Fruit fly (Drosophila melanogaster): ENCODE results near the gene CG17032.

Gene CG17032

dm6 chr3L:15958612-15959315 is at the start of gene CG17032:
Gene CG17032, plus strand, starts transcription at chr3L:15958843.
- no peak for TF ChIP-seq dsf (GFP tag; optimal IDR thresholded peaks at IDR 0.05; ENCODE audit: borderline replicate concordance)
- TF ChIP-seq Vsx2 (GFP tag; optimal IDR thresholded peaks at IDR 0.05; ENCODE audit: partially characterized antibody): no peak
- TF ChIP-seq Hr78 (GFP tag; optimal IDR thresholded peaks at IDR 0.05): no peak
- TF ChIP-seq Rel (GFP tag; optimal IDR thresholded peaks at IDR 0.05): no peak
- TF ChIP-seq Rel (tag; optimal IDR thresholded peaks at IDR 0.05): peak; percentile 92
- no peak for TF ChIP-seq Jra (GFP tag; optimal IDR thresholded peaks at IDR 0.05)
- peak; percentile 22 for TF ChIP-seq psq (GFP tag; optimal IDR thresholded peaks at IDR 0.05)

- TF ChIP-seq Hr83 (GFP tag; optimal IDR thresholded peaks at IDR 0.05; ENCODE audit: poor library complexity, severe bottlenecking): no peak
- peak; percentile 20 for TF ChIP-seq fru (GFP tag; optimal IDR thresholded peaks at IDR 0.05)
- peak in 1 of 2 experiments; percentile 32 for TF ChIP-seq foxo (GFP tag; optimal IDR thresholded peaks at IDR 0.05)
- no peak for TF ChIP-seq h (GFP tag; optimal IDR thresholded peaks at IDR 0.05)
- TF ChIP-seq Sp1 (GFP tag; optimal IDR thresholded peaks at IDR 0.05): peak; percentile 26
These were observed 37.5 kb upstream of the CG17032 start for dm6 chr3L:15921043-15921621.

- TF ChIP-seq rgr (GFP tag; optimal IDR thresholded peaks at IDR 0.05) (peak; percentile 10), OdsH (GFP tag; optimal IDR thresholded peaks at IDR 0.05) (no peak), woc (GFP tag; optimal IDR thresholded peaks at IDR 0.05) (no peak), Sp1 (GFP tag; optimal IDR thresholded peaks at IDR 0.05) (peak; percentile 13), sv (GFP tag; optimal IDR thresholded peaks at IDR 0.05) (no peak), Rel (GFP tag; optimal IDR thresholded peaks at IDR 0.05) (no peak), Rel (tag; optimal IDR thresholded peaks at IDR 0.05) (no peak), h (GFP tag; optimal IDR thresholded peaks at IDR 0.05) (peak; percentile 27), HLH106 (tag; optimal IDR thresholded peaks at IDR 0.05) (peak; percentile 12), fru (GFP tag; optimal IDR thresholded peaks at IDR 0.05) (peak; percentile 14), Dfd (GFP tag; optimal IDR thresholded peaks at IDR 0.05) (no peak), CG9705 (GFP tag; optimal IDR thresholded peaks at IDR 0.05) (no peak), Dif (GFP tag; optimal IDR thresholded peaks at IDR 0.05; ENCODE audit: partially characterized antibody) (no peak), Vsx2 (GFP tag; optimal IDR thresholded peaks at IDR 0.05; ENCODE audit: partially characterized antibody) (no peak), Hnf4 (GFP tag; optimal IDR thresholded peaks at IDR 0.05) (no peak), CrebA (GFP tag; optimal IDR thresholded peaks at IDR 0.05; ENCODE audit: borderline replicate concordance) (no peak), foxo (GFP tag; optimal IDR thresholded peaks at IDR 0.05) (no peak), pan (optimal IDR thresholded peaks at IDR 0.05) (no peak), Abd-B (GFP tag; optimal IDR thresholded peaks at IDR 0.05) (no peak), Jra (GFP tag; optimal IDR thresholded peaks at IDR 0.05) (no peak), lola (GFP tag; optimal IDR thresholded peaks at IDR 0.05) (no peak)
These were observed 35.3 kb upstream of the CG17032 start for dm6 chr3L:15923352-15923751.

- no peak for TF ChIP-seq tai (GFP tag; optimal IDR thresholded peaks at IDR 0.05)
- TF ChIP-seq Dfd (GFP tag; optimal IDR thresholded peaks at IDR 0.05): peak; percentile 57
- TF ChIP-seq br (GFP tag; optimal IDR thresholded peaks at IDR 0.05): no peak
These were observed 34.3 kb upstream of the CG17032 start for dm6 chr3L:15924319-15924718.

dm6 chr3L:15924811-15925437 is 33.7 kb upstream of the CG17032 start, which contains the start of gene sff:
Gene sff, minus strand, starts transcription at chr3L:15924861.
- peak; percentile 76 for TF ChIP-seq sv (GFP tag; optimal IDR thresholded peaks at IDR 0.05)
- TF ChIP-seq tai (GFP tag; optimal IDR thresholded peaks at IDR 0.05): no peak
- TF ChIP-seq HLH106 (tag; optimal IDR thresholded peaks at IDR 0.05): peak; percentile 39
- TF ChIP-seq lola (GFP tag; optimal IDR thresholded peaks at IDR 0.05): no peak
- TF ChIP-seq fru (GFP tag; optimal IDR thresholded peaks at IDR 0.05): peak; percentile 11
- TF ChIP-seq Dif (GFP tag; optimal IDR thresholded peaks at IDR 0.05; ENCODE audit: partially characterized antibody): peak; percentile 37
- TF ChIP-seq ey (GFP tag; optimal IDR thresholded peaks at IDR 0.05): no peak
- peak in 1 of 2 experiments; percentile 24 for TF ChIP-seq foxo (GFP tag; optimal IDR thresholded peaks at IDR 0.05)
- TF ChIP-seq Hr78 (GFP tag; optimal IDR thresholded peaks at IDR 0.05): no peak
